Fruit fly (Drosophila melanogaster) whole organism, wandering third instar larva: ENCODE results near the gene Tango9.

ENCODE experiments used
- Abd-B ChIP-seq: fragments of >200 bp; optimal IDR thresholded peaks from 2 replicates; lab custom pipeline; 2017; ENCODE audit warnings: missing biosample characterization, missing genetic modification characterization
- CG32264 ChIP-seq: fragments of 200-800 bp; sonication (Bioruptor generic); optimal IDR thresholded peaks from 2 replicates; lab custom pipeline; 2016; ENCODE audit warnings: missing biosample characterization, missing genetic modification characterization
- CG9705 ChIP-seq: fragments of 200-800 bp; sonication (Bioruptor generic); optimal IDR thresholded peaks from 2 replicates; lab custom pipeline; 2018; ENCODE audit warnings: missing biosample characterization, mild to moderate bottlenecking, missing genetic modification characterization
- CrebA ChIP-seq: fragments of 200-800 bp; sonication (Bioruptor generic); optimal IDR thresholded peaks from 2 replicates; lab custom pipeline; 2016; ENCODE audit warnings: missing biosample characterization, mild to moderate bottlenecking, missing genetic modification characterization, borderline replicate concordance
- Dif ChIP-seq: fragments of 200-275, 200-300 bp; sonication (Bioruptor generic); optimal IDR thresholded peaks from 2 replicates; lab custom pipeline; 2018; ENCODE audit warnings: missing biosample characterization, missing genetic modification characterization; ENCODE audit not compliant: partially characterized antibody
- HLH106 ChIP-seq: fragments of 200-800 bp; optimal IDR thresholded peaks from 3 replicates; lab custom pipeline; 2019; ENCODE audit warnings: missing biosample characterization, mild to moderate bottlenecking, missing genetic modification characterization, moderate library complexity
- Hnf4 ChIP-seq: fragments of 200-800 bp; sonication (Bioruptor generic); optimal IDR thresholded peaks from 2 replicates; lab custom pipeline; 2016; ENCODE audit warnings: missing biosample characterization, mild to moderate bottlenecking, missing genetic modification characterization
- Hr78 ChIP-seq: fragments of >200 bp; optimal IDR thresholded peaks from 2 replicates; lab custom pipeline; 2017; ENCODE audit warnings: missing biosample characterization, missing genetic modification characterization
- Jra ChIP-seq: sonication (Bioruptor generic); optimal IDR thresholded peaks from 2 replicates; lab custom pipeline; 2016; ENCODE audit warnings: missing biosample characterization, missing genetic modification characterization
- Mio ChIP-seq: sonication (Bioruptor generic); optimal IDR thresholded peaks from 2 replicates; lab custom pipeline; 2016; ENCODE audit warnings: missing biosample characterization, missing genetic modification characterization
- Myc ChIP-seq: fragments of >200 bp; optimal IDR thresholded peaks from 2 replicates; lab custom pipeline; 2017
- N ChIP-seq: fragments of >200 bp; optimal IDR thresholded peaks from 2 replicates; lab custom pipeline; 2018; ENCODE audit warnings: missing biosample characterization, missing external identifiers, missing genetic modification characterization
- OdsH ChIP-seq: fragments of 200-800 bp; sonication (Bioruptor generic); optimal IDR thresholded peaks from 2 replicates; lab custom pipeline; 2016; ENCODE audit warnings: missing biosample characterization, mild to moderate bottlenecking, missing genetic modification characterization
- Rel ChIP-seq, 2 experiments: fragments of 200-800 bp; sonication (Bioruptor generic) in 1 of 2; optimal IDR thresholded peaks; 2 replicates in 1 of 2; 3 replicates in 1 of 2; lab custom pipeline; 2016 to 2019; ENCODE audit warnings: mild to moderate bottlenecking in 2 of 2, missing biosample characterization in 2 of 2, missing genetic modification characterization in 2 of 2, moderate library complexity in 1 of 2
- Sp1 ChIP-seq: fragments of 200-800 bp; sonication (Bioruptor generic); optimal IDR thresholded peaks from 3 replicates; lab custom pipeline; 2019; ENCODE audit warnings: missing biosample characterization, mild to moderate bottlenecking, missing genetic modification characterization, moderate library complexity
- Vsx2 ChIP-seq: fragments of 200-300, 225-300 bp; sonication (Bioruptor generic); optimal IDR thresholded peaks from 2 replicates; lab custom pipeline; 2018; ENCODE audit warnings: missing biosample characterization, missing genetic modification characterization; ENCODE audit not compliant: partially characterized antibody
- br ChIP-seq: fragments of 200-800 bp; sonication (Bioruptor generic); optimal IDR thresholded peaks from 2 replicates; lab custom pipeline; 2016; ENCODE audit warnings: missing biosample characterization, missing genetic modification characterization
- brk ChIP-seq: fragments of 200-800 bp; sonication (Bioruptor generic); optimal IDR thresholded peaks from 2 replicates; lab custom pipeline; 2016; ENCODE audit warnings: missing biosample characterization, mild to moderate bottlenecking, missing genetic modification characterization
- dl ChIP-seq, 2 experiments: fragments of 175-275, 200-275 bp in 1 of 2; fragments of 200-275 bp in 1 of 2; sonication (Bioruptor generic); optimal IDR thresholded peaks; lab custom pipeline; 2018; ENCODE audit warnings: mild to moderate bottlenecking in 2 of 2, missing biosample characterization in 2 of 2, missing genetic modification characterization in 2 of 2, moderate library complexity in 2 of 2; ENCODE audit not compliant: partially characterized antibody in 2 of 2, insufficient read depth in 1 of 2
- dmrt93B ChIP-seq: fragments of 200-800 bp; sonication (Bioruptor generic); optimal IDR thresholded peaks from 2 replicates; lab custom pipeline; 2018; ENCODE audit warnings: missing biosample characterization, mild to moderate bottlenecking, missing genetic modification characterization
- dsf ChIP-seq: sonication (Bioruptor generic); optimal IDR thresholded peaks from 2 replicates; lab custom pipeline; 2016; ENCODE audit warnings: missing biosample characterization, missing genetic modification characterization, borderline replicate concordance
- ey ChIP-seq: fragments of 200-800 bp; sonication (Bioruptor generic); optimal IDR thresholded peaks from 2 replicates; lab custom pipeline; 2016; ENCODE audit warnings: missing biosample characterization, missing genetic modification characterization
- foxo ChIP-seq, 2 experiments: fragments of 200-800 bp; sonication (Bioruptor generic); optimal IDR thresholded peaks; 2 replicates in 1 of 2; 3 replicates in 1 of 2; lab custom pipeline; 2016 to 2017; ENCODE audit warnings: missing biosample characterization in 2 of 2, missing genetic modification characterization in 2 of 2
- fru ChIP-seq: fragments of 200-800 bp; sonication (Bioruptor generic); optimal IDR thresholded peaks from 3 replicates; lab custom pipeline; 2016; ENCODE audit warnings: missing biosample characterization, mild to moderate bottlenecking, missing genetic modification characterization
- h ChIP-seq: fragments of 200-800 bp; sonication (Bioruptor generic); optimal IDR thresholded peaks from 3 replicates; lab custom pipeline; 2016; ENCODE audit warnings: missing biosample characterization, mild to moderate bottlenecking, missing genetic modification characterization
- pan ChIP-seq: fragments of >200 bp; optimal IDR thresholded peaks from 2 replicates; lab custom pipeline; 2017
- rgr ChIP-seq: fragments of 200-800 bp; sonication (Bioruptor generic); optimal IDR thresholded peaks from 3 replicates; lab custom pipeline; 2016; ENCODE audit warnings: missing biosample characterization, mild to moderate bottlenecking, missing genetic modification characterization
- sage ChIP-seq: fragments of 200-800 bp; sonication (Bioruptor generic); optimal IDR thresholded peaks from 2 replicates; lab custom pipeline; 2016; ENCODE audit warnings: missing biosample characterization, mild to moderate bottlenecking, missing genetic modification characterization
- sv ChIP-seq: fragments of 200-800 bp; sonication (Bioruptor generic); optimal IDR thresholded peaks from 3 replicates; lab custom pipeline; 2016; ENCODE audit warnings: missing biosample characterization, missing genetic modification characterization
- tai ChIP-seq: sonication (Bioruptor generic); optimal IDR thresholded peaks from 2 replicates; lab custom pipeline; 2016; ENCODE audit warnings: missing biosample characterization, missing genetic modification characterization
- usp ChIP-seq: fragments of >200 bp; optimal IDR thresholded peaks from 2 replicates; lab custom pipeline; 2017; ENCODE audit warnings: missing biosample characterization, missing genetic modification characterization
- woc ChIP-seq: sonication (Bioruptor generic); optimal IDR thresholded peaks from 2 replicates; lab custom pipeline; 2016; ENCODE audit warnings: missing biosample characterization, mild to moderate bottlenecking, missing genetic modification characterization

Gene Tango9

dm6 chr3R:12010202-12010824, 35.6 kb upstream of the Tango9 start, which contains the start of the genes KLHL18 and GCC185 (continued):
- TF ChIP-seq sage (GFP tag; lab: Kevin White, UChicago) (no peak), Vsx2 (GFP tag; lab: Kevin White, UChicago) (no peak), ey (GFP tag; lab: Kevin White, UChicago) (peak; percentile 78), Abd-B (GFP tag; lab: Kevin White, UChicago) (no peak), CrebA (GFP tag; lab: Kevin White, UChicago) (no peak)

DNA sequence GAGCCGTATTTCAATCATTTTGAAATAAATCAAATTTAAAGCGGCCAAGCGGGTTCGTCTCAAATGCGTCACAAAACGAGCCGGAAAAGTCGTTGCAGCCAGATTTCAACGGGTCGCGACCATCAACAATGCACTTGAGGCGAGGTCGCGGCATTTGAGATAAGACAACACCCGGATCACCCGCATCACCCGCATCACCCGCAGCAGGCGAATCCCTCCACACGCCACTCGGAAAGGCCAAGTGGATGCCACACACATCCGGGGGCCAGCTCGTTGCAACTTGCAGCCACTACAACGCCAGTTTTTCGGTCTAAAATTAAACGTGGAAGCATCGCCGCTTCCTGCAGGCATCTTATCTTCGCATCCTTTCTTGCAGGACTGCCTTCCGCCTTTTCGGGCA, 31.7 kb upstream of the Tango9 start:
- TF ChIP-seq Hnf4 (GFP tag; lab: Kevin White, UChicago) (no peak), CG32264 (no peak), br (GFP tag; lab: Kevin White, UChicago) (no peak), Mio (GFP tag; lab: Kevin White, UChicago) (no peak), brk (no peak), Sp1 (GFP tag; lab: Kevin White, UChicago) (no peak), Hr78 (GFP tag; lab: Kevin White, UChicago) (no peak), Jra (GFP tag; lab: Kevin White, UChicago) (no peak), sage (GFP tag; lab: Kevin White, UChicago) (no peak), Dif (GFP tag; lab: Kevin White, UChicago) (no peak), OdsH (GFP tag; lab: Kevin White, UChicago) (no peak), woc (GFP tag; lab: Kevin White, UChicago) (no peak), dl (GFP tag; optimal IDR thresholded peaks at IDR 0.05; lab: Kevin White, UChicago; ENCODE audit: insufficient read depth in 1 of 2, partially characterized antibody in 2 of 2) (no peak), Myc (lab: Kevin White, UChicago) (no peak), dmrt93B (GFP tag; lab: Kevin White, UChicago) (no peak), Rel (GFP tag; optimal IDR thresholded peaks at IDR 0.05; lab: Kevin White, UChicago) (no peak), Rel (tag; optimal IDR thresholded peaks at IDR 0.05; lab: Kevin White, UChicago) (no peak), CG9705 (GFP tag; lab: Kevin White, UChicago) (no peak), rgr (GFP tag; lab: Kevin White, UChicago) (no peak)

- TF ChIP-seq brk: no peak
- TF ChIP-seq tai: no peak
- no peak for TF ChIP-seq usp (GFP tag; lab: Kevin White, UChicago)
- TF ChIP-seq CG32264: no peak
- no peak for TF ChIP-seq Rel (GFP tag; optimal IDR thresholded peaks at IDR 0.05; lab: Kevin White, UChicago)
- TF ChIP-seq Rel (tag; optimal IDR thresholded peaks at IDR 0.05; lab: Kevin White, UChicago): no peak
- TF ChIP-seq foxo (GFP tag; optimal IDR thresholded peaks at IDR 0.05; lab: Kevin White, UChicago): no peak
- no peak for TF ChIP-seq Dif (GFP tag; lab: Kevin White, UChicago)
- TF ChIP-seq Abd-B (GFP tag; lab: Kevin White, UChicago): no peak
- no peak for TF ChIP-seq dsf (GFP tag; lab: Kevin White, UChicago)
- no peak for TF ChIP-seq Mio (GFP tag; lab: Kevin White, UChicago)
- TF ChIP-seq fru (GFP tag; lab: Kevin White, UChicago): no peak
Measured at dm6 chr3R:12005417-12005816, 30.7 kb upstream of the Tango9 start, which contains the start of gene Tk. Gene Tk (minus strand): TSS chr3R:12005473.

dm6 chr3R:11999074-11999473, 24.4 kb upstream of the Tango9 start, which contains the start of gene Ect3:
Gene Ect3 (plus strand): TSS chr3R:11999278.
- TF ChIP-seq HLH106 (tag; lab: Kevin White, UChicago) (no peak), CrebA (GFP tag; lab: Kevin White, UChicago) (no peak), Myc (lab: Kevin White, UChicago) (no peak), dl (GFP tag; optimal IDR thresholded peaks at IDR 0.05; lab: Kevin White, UChicago; ENCODE audit: insufficient read depth in 1 of 2, partially characterized antibody in 2 of 2) (no peak), Hr78 (GFP tag; lab: Kevin White, UChicago) (no peak), brk (no peak), rgr (GFP tag; lab: Kevin White, UChicago) (no peak), Abd-B (GFP tag; lab: Kevin White, UChicago) (no peak), tai (no peak), foxo (GFP tag; optimal IDR thresholded peaks at IDR 0.05; lab: Kevin White, UChicago) (no peak), Sp1 (GFP tag; lab: Kevin White, UChicago) (no peak), pan (lab: Kevin White, UChicago) (no peak), Vsx2 (GFP tag; lab: Kevin White, UChicago) (no peak), N (no peak), fru (GFP tag; lab: Kevin White, UChicago) (no peak), sv (GFP tag; lab: Kevin White, UChicago) (no peak), h (GFP tag; lab: Kevin White, UChicago) (no peak)
- TF ChIP-seq, all 38 proteins: peak for 0
